Fruit fly (Drosophila melanogaster): ENCODE measurements around the gene CecB.

DNA sequence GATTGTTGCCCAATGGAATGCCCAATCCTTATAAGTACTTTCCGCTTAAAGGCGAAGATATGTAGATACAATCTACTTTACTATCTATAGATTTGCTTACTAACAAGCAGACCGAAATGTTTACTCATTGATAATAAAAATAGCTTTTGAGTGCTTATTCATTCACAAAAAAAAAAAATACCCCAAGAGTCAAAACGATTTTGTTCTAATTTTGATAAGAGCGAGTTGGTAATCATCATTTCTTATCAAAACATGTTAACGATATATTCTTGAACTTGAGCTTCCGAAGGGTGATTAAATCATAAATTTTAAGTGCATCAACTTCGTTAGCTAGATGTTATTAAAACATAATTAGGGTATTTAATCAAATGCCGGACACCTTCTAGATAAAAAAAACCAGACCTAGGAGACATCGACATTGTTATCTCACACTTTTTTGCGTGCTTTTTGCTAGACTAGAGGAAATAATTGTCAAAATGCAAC lies 36.9 kb upstream of the CecB start, which contains the start of gene CG9682:
- TF ChIP-seq CTCF (optimal IDR thresholded peaks at IDR 0.05) (no peak), CG8478 (optimal IDR thresholded peaks at IDR 0.05) (no peak)
